Fruit fly (Drosophila melanogaster) S2 (cell line): Measurements from ENCODE around the gene Set1.

Experiments used
- CG8478 ChIP-seq: fragments of >200 bp; optimal IDR thresholded peaks from 2 replicates; lab custom pipeline; 2018
- CTCF ChIP-seq, 2 experiments: fragments of >200 bp; optimal IDR thresholded peaks; 2 replicates each; lab custom pipeline; 2018

- TF ChIP-seq CTCF (optimal IDR thresholded peaks at IDR 0.05; lab: Kevin White, UChicago) (no peak), CG8478 (lab: Kevin White, UChicago) (no peak)
Observed at dm6 chr3L:25121183-25121860, 13.9 kb downstream of the Set1 start.
